Worm (Caenorhabditis elegans): ENCODE data around the gene F18A11.3.
"Not testable (repeated sequence)": the region's sequence is repeated elsewhere in the genome, so short reads cannot be mapped to it uniquely, and the experiment has no call there.

Gene F18A11.3

DNA sequence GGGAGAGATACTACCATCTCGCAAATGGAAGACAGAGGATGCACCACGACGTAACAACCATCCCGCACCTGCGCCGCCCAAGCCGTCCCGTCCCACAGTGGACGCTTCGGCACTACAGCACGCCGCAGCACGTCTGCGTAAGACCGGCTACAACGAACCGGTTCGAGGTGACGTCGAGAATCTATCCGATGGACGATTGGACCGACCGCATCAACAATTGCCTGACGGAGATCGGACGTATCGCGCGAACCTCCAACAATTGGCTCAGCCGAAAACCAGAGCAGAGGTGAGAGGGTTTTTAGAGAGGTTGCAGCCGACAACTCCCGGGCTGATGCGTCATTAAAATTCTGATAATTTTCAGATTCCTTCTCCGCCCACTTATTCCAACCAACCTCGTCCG, 22.6 kb upstream of the F18A11.3 start:
- TF ChIP-seq dmd-6 (GFP tag; IDR thresholded peaks at IDR 0.05) = 0 out of 2 replicates have a peak, but pooled peaks have one; percentile 8
- no peak for TF ChIP-seq R02D3.7 (tag; optimal IDR thresholded peaks at IDR 0.05)
- TF ChIP-seq set-16 (GFP tag; IDR thresholded peaks at IDR 0.05) = peak; percentile 70

ce11 chrII:13056580-13056979, 19.9 kb upstream of the F18A11.3 start, which contains the start of gene zyx-1:
Gene zyx-1, plus strand, starts transcription at chrII:13056910.
- TF ChIP-seq D1046.2 (GFP tag; IDR thresholded peaks at IDR 0.05) (no peak), nhr-11 (tag; optimal IDR thresholded peaks at IDR 0.05) (peak; percentile 19), lin-39 (tag; optimal IDR thresholded peaks at IDR 0.05) (no peak), arid-1 (GFP tag; conservative IDR thresholded peaks at IDR 0.05) (no peak), hmg-1.1 (GFP tag; IDR thresholded peaks at IDR 0.05) (no peak), spr-3 (GFP tag; optimal IDR thresholded peaks at IDR 0.05) (no peak), hlh-11 (tag; optimal IDR thresholded peaks at IDR 0.05) (peak; percentile 39), egl-43 (GFP tag; IDR thresholded peaks at IDR 0.05) (no peak), set-16 (GFP tag; IDR thresholded peaks at IDR 0.05) (peak; percentile 70)

- TF ChIP-seq mxl-3 (GFP tag; optimal IDR thresholded peaks at IDR 0.05) (no peak), F26F4.8 (GFP tag; conservative IDR thresholded peaks at IDR 0.05) (no peak)
Observed at ce11 chrII:13053443-13053842, 16.8 kb upstream of the F18A11.3 start.

DNA sequence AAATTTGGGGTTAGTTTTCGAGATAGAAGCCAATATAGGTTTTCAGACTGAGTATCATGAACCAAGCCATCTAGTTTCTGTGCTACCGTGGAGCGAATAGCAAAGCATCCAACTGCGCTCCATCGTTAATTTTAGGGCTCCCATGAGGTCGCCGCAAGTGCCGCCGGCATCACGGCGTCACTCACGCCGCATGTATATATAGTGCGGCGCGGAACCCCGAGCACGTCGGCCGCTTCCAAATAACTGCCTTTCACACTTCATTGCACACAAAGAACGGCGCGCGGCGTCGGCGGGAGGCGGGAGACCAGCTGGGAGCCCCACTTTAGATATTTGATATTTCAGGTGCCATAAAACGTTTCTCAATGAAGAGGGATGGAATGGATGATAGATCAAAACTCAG, 13.4 kb upstream of the F18A11.3 start:
- TF ChIP-seq daf-16 (GFP tag; optimal IDR thresholded peaks at IDR 0.05) (no peak), daf-16 (tag; optimal IDR thresholded peaks at IDR 0.05) (no peak), F26F4.8 (GFP tag; conservative IDR thresholded peaks at IDR 0.05) (0 out of 2 replicates have a peak, but pooled peaks have one; percentile 25), egl-43 (GFP tag; IDR thresholded peaks at IDR 0.05) (0 out of 2 replicates have a peak, but pooled peaks have one; percentile 7), hlh-11 (tag; optimal IDR thresholded peaks at IDR 0.05) (no peak), Y75B8A.6 (GFP tag; IDR thresholded peaks at IDR 0.05) (0 out of 2 replicates have a peak, but pooled peaks have one; percentile 12), snpc-1.2 (GFP tag; IDR thresholded peaks at IDR 0.05) (0 out of 2 replicates have a peak, but pooled peaks have one; percentile 29), set-16 (GFP tag; IDR thresholded peaks at IDR 0.05) (peak; percentile 71)

ce11 chrII:13047609-13048008, 11.0 kb upstream of the F18A11.3 start, which contains the start of gene F42G4.2:
Gene F42G4.2, plus strand, starts transcription at chrII:13047909.
- TF ChIP-seq daf-16 (GFP tag; optimal IDR thresholded peaks at IDR 0.05); daf-16 (tag; optimal IDR thresholded peaks at IDR 0.05); F44E2.7 (GFP tag; IDR thresholded peaks at IDR 0.05); nhr-25 (tag; optimal IDR thresholded peaks at IDR 0.05; ENCODE audit: borderline replicate concordance, insufficient read depth): not testable (repeated sequence)

ce11 chrII:13047106-13047505, 10.5 kb upstream of the F18A11.3 start, which contains the start of gene F42G4.7:
Gene F42G4.7, minus strand, starts transcription at chrII:13047290.
- TF ChIP-seq ceh-28 (tag; optimal IDR thresholded peaks at IDR 0.05) = peak; percentile 63

DNA sequence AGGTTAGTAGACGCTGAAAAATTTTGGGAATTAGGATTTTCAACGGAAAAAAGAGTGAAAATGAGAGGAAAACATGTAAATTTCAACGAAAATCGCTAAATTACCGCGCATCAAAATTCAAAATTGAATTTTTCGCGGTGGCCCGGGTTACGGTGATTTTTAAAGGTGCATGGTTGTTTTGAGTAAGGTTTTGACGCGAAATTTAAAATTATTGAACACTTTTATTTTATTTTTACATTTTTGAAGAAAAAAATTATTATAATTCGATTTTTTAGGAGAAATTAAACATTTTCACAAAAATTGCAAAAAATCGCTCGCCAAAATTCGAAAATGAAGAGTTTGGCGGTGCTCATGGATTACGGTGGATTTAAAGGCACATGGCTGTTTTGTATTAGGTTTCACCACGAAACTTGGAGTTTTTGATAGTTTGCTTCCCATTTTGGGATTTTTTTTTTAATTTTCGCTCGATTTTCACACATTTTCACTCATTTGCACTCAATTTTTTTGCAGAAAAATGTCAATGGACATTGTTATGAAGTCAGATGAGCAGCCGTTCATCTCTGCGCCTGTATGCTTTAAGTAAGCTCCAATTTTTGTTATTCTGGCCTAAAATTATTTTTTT, 6.9 kb upstream of the F18A11.3 start, which contains the start of gene puf-6:
puf-6 (minus strand) TSS at position 13 of the 622 bp plus-strand sequence.
- peak; percentile 48 for TF ChIP-seq lin-38 (GFP tag; IDR thresholded peaks at IDR 0.05)

DNA sequence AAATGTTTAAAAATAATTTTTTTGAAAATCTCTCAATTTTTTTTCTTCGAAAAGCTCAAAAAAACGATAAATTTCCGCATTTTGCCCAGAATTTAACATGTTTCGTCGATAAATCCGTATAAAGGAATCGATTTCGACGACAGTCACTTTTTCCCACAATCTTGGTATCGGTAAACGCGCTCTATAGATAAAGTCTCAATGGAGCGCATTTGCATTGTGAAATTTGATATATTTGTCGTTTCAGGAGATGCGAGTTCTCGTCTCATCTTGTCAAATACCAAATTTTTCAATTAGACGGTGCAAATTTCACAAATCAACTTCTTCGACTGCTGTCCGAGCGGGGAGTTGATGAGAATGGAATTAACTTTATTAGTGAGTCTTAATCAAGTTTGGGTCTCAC, 2.5 kb upstream of the F18A11.3 start:
- peak; percentile 80 for TF ChIP-seq lin-38 (GFP tag; IDR thresholded peaks at IDR 0.05)

DNA sequence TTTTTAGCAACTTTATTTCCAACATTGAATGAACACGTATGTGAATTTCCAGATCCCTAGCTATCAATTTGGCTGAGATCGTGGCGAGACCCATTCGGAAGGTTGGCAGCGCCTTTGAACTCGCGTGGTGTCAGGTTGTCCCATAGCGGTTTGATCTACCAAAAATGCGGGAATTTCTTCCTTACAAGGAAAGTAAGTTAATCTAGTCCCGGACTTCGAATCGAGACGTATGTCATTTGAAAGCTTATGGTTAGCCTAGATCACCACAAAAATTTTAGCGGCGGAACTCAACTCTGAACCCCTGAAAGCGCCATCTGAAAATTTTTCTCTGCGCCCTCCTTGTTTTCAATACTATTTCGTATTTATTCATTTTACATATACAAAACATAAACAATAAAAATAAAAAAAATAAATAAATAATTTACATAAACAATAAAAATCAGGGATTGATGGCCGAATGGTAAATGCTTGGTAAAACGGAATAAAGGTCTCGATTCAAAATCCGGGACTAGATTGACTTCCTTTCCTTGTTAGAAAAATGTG, 4.9 kb downstream of the F18A11.3 start, which contains the start of gene F18A11.2:
F18A11.2 (plus strand) TSS at position 51 of the 543 bp plus-strand sequence.
- TF ChIP-seq aha-1 (tag) = peak; percentile 61

Measured in whole organism, L4 larva.